Fruit fly (Drosophila melanogaster) whole organism, embryonic: ENCODE measurements around the gene slp1.

Experiments used
- Abd-B ChIP-seq: fragments of 200-800 bp; sonication (Bioruptor generic); optimal IDR thresholded peaks from 2 replicates; lab custom pipeline; 2018; ENCODE audit warnings: missing biosample characterization, mild to moderate bottlenecking, missing genetic modification characterization, moderate library complexity
- Awh ChIP-seq: fragments of 200-800 bp; sonication (Bioruptor generic); IDR thresholded peaks from 2 replicates; pipeline ENCODE4, ENCODE4 v1.3.6; 2022; ENCODE audit warnings: missing biosample characterization, missing genetic modification characterization
- CG12769 ChIP-seq: fragments of 200-800 bp; sonication (Bioruptor generic); optimal IDR thresholded peaks from 2 replicates; lab custom pipeline; 2019; ENCODE audit warnings: missing biosample characterization, mild to moderate bottlenecking, missing genetic modification characterization, moderate library complexity
- CG13287 ChIP-seq: fragments of 200-800 bp; sonication (Bioruptor generic); IDR thresholded peaks from 2 replicates; pipeline ENCODE4 v1.3.6; 2022; ENCODE audit warnings: missing biosample characterization, missing genetic modification characterization; ENCODE audit not compliant: partially characterized antibody
- CG15269 ChIP-seq: fragments of 200-800 bp; sonication (Bioruptor generic); optimal IDR thresholded peaks from 2 replicates; lab custom pipeline; 2018; ENCODE audit warnings: missing biosample characterization, mild to moderate bottlenecking, missing genetic modification characterization, moderate library complexity
- CG2120 ChIP-seq: fragments of 200-800 bp; sonication (Bioruptor generic); optimal IDR thresholded peaks from 3 replicates; lab custom pipeline; 2016; ENCODE audit warnings: missing biosample characterization, missing genetic modification characterization
- CG3281 ChIP-seq: fragments of 200-800 bp; sonication (Bioruptor generic); optimal IDR thresholded peaks from 3 replicates; lab custom pipeline; 2017; ENCODE audit warnings: missing biosample characterization, mild to moderate bottlenecking, missing genetic modification characterization
- CG33213 ChIP-seq: fragments of 200-800 bp; sonication (Bioruptor generic); optimal IDR thresholded peaks from 3 replicates; lab custom pipeline; 2016; ENCODE audit warnings: missing biosample characterization, missing genetic modification characterization
- CG3995 ChIP-seq: fragments of 200-800 bp; sonication (Bioruptor generic); optimal IDR thresholded peaks from 3 replicates; lab custom pipeline; 2016; ENCODE audit warnings: missing biosample characterization, missing genetic modification characterization
- CG4424 ChIP-seq: fragments of 200-800 bp; sonication (Bioruptor generic); optimal IDR thresholded peaks from 3 replicates; lab custom pipeline; 2016; ENCODE audit warnings: missing biosample characterization, missing genetic modification characterization
- CG4820 ChIP-seq: fragments of 200-800 bp; sonication (Bioruptor generic); optimal IDR thresholded peaks from 3 replicates; lab custom pipeline; 2016; ENCODE audit warnings: missing biosample characterization, missing genetic modification characterization
- CG6689 ChIP-seq: fragments of 200-800 bp; sonication (Bioruptor generic); IDR thresholded peaks from 2 replicates; pipeline ENCODE4 v1.3.6; 2022; ENCODE audit warnings: missing biosample characterization, missing genetic modification characterization
- CG8765 ChIP-seq: fragments of 200-800 bp; sonication (Bioruptor generic); IDR thresholded peaks from 2 replicates; pipeline ENCODE4 v1.3.6; 2022; ENCODE audit warnings: missing biosample characterization, missing genetic modification characterization
- CG9797 ChIP-seq: fragments of 200-800 bp; sonication (Bioruptor generic); optimal IDR thresholded peaks from 3 replicates; lab custom pipeline; 2018; ENCODE audit warnings: missing biosample characterization, mild to moderate bottlenecking, missing genetic modification characterization
- Dll ChIP-seq: fragments of 200-800 bp; sonication (Bioruptor generic); IDR thresholded peaks from 4 replicates; pipeline ENCODE4 v1.3.6; 2022; ENCODE audit warnings: missing biosample characterization, missing genetic modification characterization; ENCODE audit not compliant: partially characterized antibody
- Dp ChIP-seq: fragments of 200-800 bp; sonication (Bioruptor generic); optimal IDR thresholded peaks from 2 replicates; lab custom pipeline; 2018; ENCODE audit warnings: missing biosample characterization, mild to moderate bottlenecking, missing genetic modification characterization, moderate library complexity
- ERR ChIP-seq: fragments of 200-800 bp; sonication (Bioruptor generic); optimal IDR thresholded peaks from 2 replicates; lab custom pipeline; 2016; ENCODE audit warnings: missing biosample characterization, missing genetic modification characterization
- Ets97D ChIP-seq: fragments of 200-800 bp; sonication (Bioruptor generic); optimal IDR thresholded peaks from 3 replicates; lab custom pipeline; 2016; ENCODE audit warnings: missing biosample characterization, missing genetic modification characterization
- HHEX ChIP-seq: fragments of 200-800 bp; sonication (Bioruptor generic); optimal IDR thresholded peaks from 3 replicates; lab custom pipeline; 2017; ENCODE audit warnings: missing biosample characterization, mild to moderate bottlenecking, missing genetic modification characterization, missing genetic modification reagents
- Hsf ChIP-seq: fragments of 200-800 bp; sonication (Bioruptor generic); optimal IDR thresholded peaks from 3 replicates; lab custom pipeline; 2016; ENCODE audit warnings: missing biosample characterization, missing genetic modification characterization
- Kr ChIP-seq: fragments of 200-800 bp; sonication (Bioruptor generic); optimal IDR thresholded peaks from 2 replicates; lab custom pipeline; 2017; ENCODE audit warnings: missing biosample characterization, mild to moderate bottlenecking, missing genetic modification characterization
- MESR4 ChIP-seq: fragments of 200-800 bp; sonication (Bioruptor generic); optimal IDR thresholded peaks from 2 replicates; lab custom pipeline; 2018; ENCODE audit warnings: missing biosample characterization, mild to moderate bottlenecking, missing genetic modification characterization, moderate library complexity
- Max ChIP-seq: fragments of 200-800 bp; sonication (Bioruptor generic); optimal IDR thresholded peaks from 2 replicates; lab custom pipeline; 2016; ENCODE audit warnings: missing biosample characterization, mild to moderate bottlenecking, missing genetic modification characterization
- Med ChIP-seq: fragments of 200-800 bp; sonication (Bioruptor generic); peaks from one replicate; lab custom pipeline; 2016; ENCODE audit warnings: missing biosample characterization, missing genetic modification characterization, mild to moderate bottlenecking, inconsistent platforms, moderate library complexity
- TFAM ChIP-seq: fragments of 200-800 bp; sonication (Bioruptor generic); optimal IDR thresholded peaks from 2 replicates; lab custom pipeline; 2017; ENCODE audit warnings: missing biosample characterization, missing genetic modification characterization, inconsistent platforms
- Taf1 ChIP-seq: fragments of 200-800 bp; sonication (Bioruptor generic); IDR thresholded peaks from 2 replicates; pipeline ENCODE4 v1.3.6; 2022; ENCODE audit warnings: missing biosample characterization, missing genetic modification characterization
- ac ChIP-seq: fragments of 200-800 bp; sonication (Bioruptor generic); optimal IDR thresholded peaks from 3 replicates; lab custom pipeline; 2017; ENCODE audit warnings: missing biosample characterization, mild to moderate bottlenecking, missing genetic modification characterization
- ash1 ChIP-seq: fragments of 200-800 bp; sonication (Bioruptor generic); optimal IDR thresholded peaks from 2 replicates; lab custom pipeline; 2018; ENCODE audit warnings: missing biosample characterization, mild to moderate bottlenecking, missing genetic modification characterization
- az2 ChIP-seq: fragments of 200-800 bp; sonication (Bioruptor generic); optimal IDR thresholded peaks from 3 replicates; lab custom pipeline; 2016; ENCODE audit warnings: missing biosample characterization, missing genetic modification characterization
- cg ChIP-seq: fragments of 200-800 bp; sonication (Bioruptor generic); optimal IDR thresholded peaks from 3 replicates; lab custom pipeline; 2019; ENCODE audit warnings: missing biosample characterization, mild to moderate bottlenecking, missing genetic modification characterization, moderate library complexity
- chinmo ChIP-seq: fragments of 200-800 bp; sonication (Bioruptor generic); IDR thresholded peaks from 4 replicates; pipeline ENCODE4 v1.3.6; 2022; ENCODE audit warnings: missing biosample characterization, missing genetic modification characterization; ENCODE audit not compliant: partially characterized antibody
- dan ChIP-seq: fragments of 200-800 bp; sonication (Bioruptor generic); IDR thresholded peaks from 2 replicates; pipeline ENCODE4 v1.3.6; 2022; ENCODE audit warnings: missing biosample characterization, missing genetic modification characterization
- eyg ChIP-seq: fragments of 200-800 bp; sonication (Bioruptor generic); optimal IDR thresholded peaks from 3 replicates; lab custom pipeline; 2016; ENCODE audit warnings: missing biosample characterization, missing genetic modification characterization
- fd96Cb ChIP-seq: fragments of 200-800 bp; sonication (Bioruptor generic); optimal IDR thresholded peaks from 2 replicates; lab custom pipeline; 2018; ENCODE audit warnings: missing biosample characterization, mild to moderate bottlenecking, missing genetic modification characterization, moderate library complexity
- grn ChIP-seq: fragments of 200-800 bp; sonication (Bioruptor generic); optimal IDR thresholded peaks from 3 replicates; lab custom pipeline; 2017; ENCODE audit warnings: missing biosample characterization, missing genetic modification characterization
- ham ChIP-seq: fragments of 200-800 bp; sonication (Bioruptor generic); IDR thresholded peaks from 2 replicates; pipeline ENCODE4 v1.3.6; 2022; ENCODE audit warnings: missing biosample characterization, missing genetic modification characterization
- inv ChIP-seq: fragments of 200-800 bp; sonication (Bioruptor generic); IDR thresholded peaks from 2 replicates; pipeline ENCODE4 v1.3.6; 2022; ENCODE audit warnings: missing biosample characterization, missing genetic modification characterization; ENCODE audit not compliant: partially characterized antibody
- knrl ChIP-seq: fragments of 200-800 bp; sonication (Bioruptor generic); IDR thresholded peaks from 3 replicates; pipeline ENCODE4 v1.3.6; 2022; ENCODE audit warnings: missing biosample characterization, missing genetic modification characterization; ENCODE audit not compliant: partially characterized antibody
- lola ChIP-seq, 3 experiments: fragments of >200 bp in 2 of 3; fragments of 200-800 bp in 1 of 3; sonication (Bioruptor generic) in 1 of 3; optimal IDR thresholded peaks; 2 replicates each; lab custom pipeline; 2017 to 2019; ENCODE audit warnings: missing biosample characterization in 3 of 3, missing genetic modification characterization in 3 of 3, mild to moderate bottlenecking in 1 of 3, moderate library complexity in 1 of 3
- nerfin-2 ChIP-seq: fragments of 200-800 bp; sonication (Bioruptor generic); IDR thresholded peaks from 2 replicates; pipeline ENCODE4 v1.3.6; 2022; ENCODE audit warnings: missing biosample characterization, missing genetic modification characterization; ENCODE audit not compliant: partially characterized antibody
- nmo ChIP-seq: fragments of 200-800 bp; sonication (Bioruptor generic); optimal IDR thresholded peaks from 2 replicates; lab custom pipeline; 2018; ENCODE audit warnings: missing biosample characterization, mild to moderate bottlenecking, missing genetic modification characterization, moderate library complexity
- shn ChIP-seq: fragments of 200-800 bp; sonication (Bioruptor generic); optimal IDR thresholded peaks from 3 replicates; lab custom pipeline; 2016; ENCODE audit warnings: missing biosample characterization, missing genetic modification characterization
- slou ChIP-seq: fragments of 200-800 bp; sonication (Bioruptor generic); optimal IDR thresholded peaks from 3 replicates; lab custom pipeline; 2016; ENCODE audit warnings: missing biosample characterization, missing genetic modification characterization
- trem ChIP-seq: fragments of 200-800 bp; optimal IDR thresholded peaks from 3 replicates; lab custom pipeline; 2019; ENCODE audit warnings: missing biosample characterization, mild to moderate bottlenecking, missing genetic modification characterization, moderate library complexity
- tx ChIP-seq: fragments of 200-800 bp; sonication (Bioruptor generic); optimal IDR thresholded peaks from 2 replicates; lab custom pipeline; 2016; ENCODE audit warnings: missing biosample characterization, missing genetic modification characterization
- unc-4 ChIP-seq: fragments of 200-800 bp; sonication (Bioruptor generic); IDR thresholded peaks from 2 replicates; pipeline ENCODE4 v1.3.6; 2022; ENCODE audit warnings: missing biosample characterization, missing genetic modification characterization; ENCODE audit not compliant: partially characterized antibody
- vnd ChIP-seq: fragments of 200-800 bp; sonication (Bioruptor generic); IDR thresholded peaks from 3 replicates; pipeline ENCODE4 v1.3.6; 2022; ENCODE audit warnings: missing biosample characterization, missing genetic modification characterization; ENCODE audit not compliant: partially characterized antibody
- wor ChIP-seq: fragments of 200-800 bp; sonication (Bioruptor generic); IDR thresholded peaks from 2 replicates; pipeline ENCODE4 v1.3.6; 2022; ENCODE audit warnings: missing biosample characterization, missing genetic modification characterization
- zen2 ChIP-seq: fragments of 200-800 bp; sonication (Bioruptor generic); IDR thresholded peaks from 3 replicates; pipeline ENCODE4 v1.3.6; 2022; ENCODE audit warnings: missing biosample characterization, missing genetic modification characterization; ENCODE audit not compliant: partially characterized antibody

The slp1 gene

dm6 chr2L:3862437-3863041, 37.1 kb downstream of the slp1 start, which contains the start of gene TTLL4B (continued):
- no peak for TF ChIP-seq Taf1 (GFP tag; lab: Robert Waterston, UW)
- TF ChIP-seq shn (GFP tag; lab: Kevin White, UChicago): no peak
- TF ChIP-seq TFAM (GFP tag; lab: Kevin White, UChicago): no peak
- peak; percentile 42 for TF ChIP-seq Abd-B (GFP tag; lab: Kevin White, UChicago)
- TF ChIP-seq nmo (GFP tag; lab: Kevin White, UChicago): peak; percentile 58
- no peak for TF ChIP-seq grn (GFP tag; lab: Kevin White, UChicago)
- peak; percentile 58; the same call in 1 of the 4 replicates for TF ChIP-seq chinmo (GFP tag; lab: Robert Waterston, UW)
- TF ChIP-seq knrl: peak; percentile 94
- no peak for TF ChIP-seq CG12769
- peak; percentile 88 for TF ChIP-seq unc-4 (GFP tag; lab: Robert Waterston, UW)
- TF ChIP-seq nerfin-2 (GFP tag; lab: Robert Waterston, UW): peak; percentile 95
- TF ChIP-seq Kr: no peak
- TF ChIP-seq fd96Cb (tag; lab: Kevin White, UChicago): no peak
- peak; percentile 95 for TF ChIP-seq Dp (GFP tag; lab: Kevin White, UChicago)
- peak; percentile 75 for TF ChIP-seq Med (GFP tag; lab: Kevin White, UChicago)
- TF ChIP-seq CG33213: no peak
- no peak for TF ChIP-seq CG4820 (GFP tag; lab: Kevin White, UChicago)
- peak; percentile 64 for TF ChIP-seq trem (tag; lab: Kevin White, UChicago)
- TF ChIP-seq CG3995 (GFP tag; lab: Kevin White, UChicago): peak; percentile 98
- peak; percentile 13 for TF ChIP-seq Max (GFP tag; lab: Kevin White, UChicago)
- no peak for TF ChIP-seq CG8765 (GFP tag; lab: Robert Waterston, UW)
- TF ChIP-seq ash1: no peak
- TF ChIP-seq cg (GFP tag; lab: Kevin White, UChicago): peak; percentile 94
- TF ChIP-seq inv (GFP tag; lab: Robert Waterston, UW): peak; percentile 80
- TF ChIP-seq CG6689 (GFP tag; lab: Robert Waterston, UW): no peak
- TF ChIP-seq CG13287: peak; percentile 92
- no peak for TF ChIP-seq az2 (GFP tag; lab: Kevin White, UChicago)
- no peak for TF ChIP-seq dan (GFP tag; lab: Robert Waterston, UW)
- TF ChIP-seq Dll (GFP tag; lab: Robert Waterston, UW): peak; percentile 90
- TF ChIP-seq CG2120 (GFP tag; lab: Kevin White, UChicago): peak; percentile 25
- TF ChIP-seq HHEX (GFP tag; lab: Kevin White, UChicago): no peak
- TF ChIP-seq zen2 (GFP tag; lab: Robert Waterston, UW): peak; percentile 81
- no peak for TF ChIP-seq slou (GFP tag; lab: Kevin White, UChicago)
- TF ChIP-seq Awh (GFP tag; lab: Robert Waterston, UW): no peak
- no peak for TF ChIP-seq ham
- TF ChIP-seq wor (GFP tag; lab: Robert Waterston, UW): no peak
- TF ChIP-seq CG15269 (tag; lab: Kevin White, UChicago): no peak
- TF ChIP-seq ac: no peak
- TF ChIP-seq CG3281: no peak
- TF ChIP-seq CG9797: peak; percentile 34
- no peak for TF ChIP-seq tx
- no peak for TF ChIP-seq eyg (GFP tag; lab: Kevin White, UChicago)
- no peak for TF ChIP-seq ERR (GFP tag; lab: Kevin White, UChicago)
- peak; percentile 58 for TF ChIP-seq Ets97D (GFP tag; lab: Kevin White, UChicago)
- peak; percentile 6 for TF ChIP-seq Hsf (GFP tag; lab: Kevin White, UChicago)
- TF ChIP-seq MESR4: peak; percentile 31
- TF ChIP-seq vnd (GFP tag; lab: Robert Waterston, UW): peak; percentile 92
- no peak for TF ChIP-seq lola (GFP tag; optimal IDR thresholded peaks at IDR 0.05; lab: Kevin White, UChicago)
- no peak for TF ChIP-seq CG4424 (GFP tag; lab: Kevin White, UChicago)
